Fruit fly (Drosophila melanogaster) whole organism, embryonic: ENCODE measurements around the gene CG8563.

Source experiments
- Blimp-1 ChIP-seq: fragments of 200-800 bp; sonication (Bioruptor generic); optimal IDR thresholded peaks from 3 replicates; lab custom pipeline; 2018; ENCODE audit warnings: missing biosample characterization, missing genetic modification characterization, mild to moderate bottlenecking, moderate library complexity, missing genetic modification reagents
- CG10274 ChIP-seq: fragments of 200-800 bp; sonication (Bioruptor generic); optimal IDR thresholded peaks from 3 replicates; lab custom pipeline; 2017; ENCODE audit warnings: missing biosample characterization, mild to moderate bottlenecking, missing genetic modification characterization
- CG10321 ChIP-seq: fragments of 200-800 bp; sonication (Bioruptor generic); IDR thresholded peaks from 2 replicates; pipeline ENCODE4 v1.3.6; 2022; ENCODE audit warnings: missing biosample characterization, missing genetic modification characterization
- CG10565 ChIP-seq: fragments of 200-800 bp; sonication (Bioruptor generic); optimal IDR thresholded peaks from 3 replicates; lab custom pipeline; 2016; ENCODE audit warnings: missing biosample characterization, mild to moderate bottlenecking, missing genetic modification characterization
- CG10654 ChIP-seq: fragments of 200-800 bp; sonication (Bioruptor generic); optimal IDR thresholded peaks from 2 replicates; lab custom pipeline; 2016; ENCODE audit warnings: missing biosample characterization, missing genetic modification characterization
- CG1233 ChIP-seq: fragments of 200-800 bp; sonication (Bioruptor generic); optimal IDR thresholded peaks from 4 replicates; lab custom pipeline; 2018; ENCODE audit warnings: missing biosample characterization, mild to moderate bottlenecking, missing genetic modification characterization
- CG13424 ChIP-seq: fragments of 200-800 bp; sonication (Bioruptor generic); optimal IDR thresholded peaks from 2 replicates; lab custom pipeline; 2019; ENCODE audit warnings: missing biosample characterization, mild to moderate bottlenecking, missing genetic modification characterization, moderate library complexity
- CG15696 ChIP-seq: fragments of 200-800 bp; sonication (Bioruptor generic); optimal IDR thresholded peaks from 2 replicates; lab custom pipeline; 2019; ENCODE audit warnings: missing biosample characterization, mild to moderate bottlenecking, missing genetic modification characterization, moderate library complexity
- CG17328 ChIP-seq: fragments of 200-800 bp; sonication (Bioruptor generic); IDR thresholded peaks from 2 replicates; pipeline ENCODE4 v1.3.6; 2022; ENCODE audit warnings: missing biosample characterization, missing genetic modification characterization
- CG31224 ChIP-seq: fragments of 200-800 bp; sonication (Bioruptor generic); IDR thresholded peaks from 2 replicates; pipeline ENCODE4 v1.3.6; 2022; ENCODE audit warnings: missing biosample characterization, missing genetic modification characterization
- CG31441 ChIP-seq: fragments of 200-800 bp; sonication (Bioruptor generic); IDR thresholded peaks from 2 replicates; pipeline ENCODE4 v1.3.6; 2022; ENCODE audit warnings: missing biosample characterization, missing genetic modification characterization
- CG32532 ChIP-seq: fragments of 200-800 bp; sonication (Bioruptor generic); IDR thresholded peaks from 2 replicates; pipeline ENCODE4 v1.3.6; 2022; ENCODE audit warnings: missing biosample characterization, missing genetic modification characterization
- CG4360 ChIP-seq: fragments of 200-800 bp; sonication (Bioruptor generic); IDR thresholded peaks from 2 replicates; pipeline ENCODE4 v1.3.6; 2022; ENCODE audit warnings: missing biosample characterization, missing genetic modification characterization
- CG4424 ChIP-seq: fragments of 200-800 bp; sonication (Bioruptor generic); optimal IDR thresholded peaks from 3 replicates; lab custom pipeline; 2016; ENCODE audit warnings: missing biosample characterization, missing genetic modification characterization
- CG5180 ChIP-seq: fragments of 200-800 bp; sonication (Bioruptor generic); optimal IDR thresholded peaks from 3 replicates; lab custom pipeline; 2017; ENCODE audit warnings: missing biosample characterization, missing genetic modification characterization, mild to moderate bottlenecking, moderate library complexity, missing genetic modification reagents
- CG6689 ChIP-seq: fragments of 200-800 bp; sonication (Bioruptor generic); IDR thresholded peaks from 2 replicates; pipeline ENCODE4 v1.3.6; 2022; ENCODE audit warnings: missing biosample characterization, missing genetic modification characterization
- CG8281 ChIP-seq: fragments of 200-800 bp; sonication (Bioruptor generic); optimal IDR thresholded peaks from 2 replicates; lab custom pipeline; 2018; ENCODE audit warnings: missing biosample characterization, mild to moderate bottlenecking, missing genetic modification characterization, moderate library complexity
- CoRest ChIP-seq: fragments of 200-800 bp; sonication (Bioruptor generic); optimal IDR thresholded peaks from 3 replicates; lab custom pipeline; 2018; ENCODE audit warnings: missing biosample characterization, mild to moderate bottlenecking, missing genetic modification characterization, moderate library complexity
- D19A ChIP-seq: fragments of 200-800 bp; optimal IDR thresholded peaks from 3 replicates; lab custom pipeline; 2019; ENCODE audit warnings: missing biosample characterization, mild to moderate bottlenecking, missing genetic modification characterization, moderate library complexity
- Dbx ChIP-seq: fragments of 200-800 bp; sonication (Bioruptor generic); IDR thresholded peaks from 3 replicates; pipeline ENCODE4 v1.3.6; 2022; ENCODE audit warnings: missing biosample characterization, missing genetic modification characterization
- E2f2 ChIP-seq: fragments of 200-800 bp; sonication (Bioruptor generic); IDR thresholded peaks from 2 replicates; pipeline ENCODE4 v1.3.6; 2022; ENCODE audit warnings: missing biosample characterization, missing genetic modification characterization
- Gsc ChIP-seq: fragments of 200-800 bp; sonication (Bioruptor generic); IDR thresholded peaks from 2 replicates; pipeline ENCODE4 v1.3.6; 2022; ENCODE audit warnings: missing biosample characterization, missing genetic modification characterization
- Hmr ChIP-seq: fragments of 200-800 bp; sonication (Bioruptor generic); optimal IDR thresholded peaks from 3 replicates; lab custom pipeline; 2017; ENCODE audit warnings: mild to moderate bottlenecking, missing biosample characterization, missing genetic modification reagents, missing genetic modification characterization
- Hr51 ChIP-seq, 2 experiments: fragments of 200-800 bp; sonication (Bioruptor generic); optimal IDR thresholded peaks; 2 replicates in 1 of 2; 3 replicates in 1 of 2; lab custom pipeline; 2016 to 2018; ENCODE audit warnings: missing biosample characterization in 2 of 2, missing genetic modification characterization in 2 of 2, mild to moderate bottlenecking in 1 of 2, moderate library complexity in 1 of 2
- Ptx1 ChIP-seq: fragments of 200-800 bp; sonication (Bioruptor generic); IDR thresholded peaks from 2 replicates; pipeline ENCODE4 v1.3.6; 2022; ENCODE audit warnings: missing biosample characterization, missing genetic modification characterization
- abd-A ChIP-seq: fragments of 200-800 bp; sonication (Bioruptor generic); optimal IDR thresholded peaks from 3 replicates; lab custom pipeline; 2019; ENCODE audit warnings: missing biosample characterization, mild to moderate bottlenecking, missing genetic modification characterization, moderate library complexity
- al ChIP-seq: fragments of 200-800 bp; sonication (Bioruptor generic); IDR thresholded peaks from 2 replicates; pipeline ENCODE4 v1.3.6; 2022; ENCODE audit warnings: missing biosample characterization, missing genetic modification characterization
- amos ChIP-seq: fragments of 200-800 bp; sonication (Bioruptor generic); IDR thresholded peaks from 2 replicates; pipeline ENCODE4 v1.3.6; 2022; ENCODE audit warnings: missing biosample characterization, missing genetic modification characterization; ENCODE audit not compliant: partially characterized antibody
- ara ChIP-seq: fragments of 200-800 bp; sonication (Bioruptor generic); IDR thresholded peaks from 2 replicates; pipeline ENCODE4 v1.3.6; 2022; ENCODE audit warnings: missing biosample characterization, missing genetic modification characterization
- bab2 ChIP-seq: fragments of 200-800 bp; sonication (Bioruptor generic); optimal IDR thresholded peaks from 2 replicates; lab custom pipeline; 2016; ENCODE audit warnings: missing biosample characterization, missing genetic modification characterization
- bcd ChIP-seq: fragments of 200-800 bp; sonication (Bioruptor generic); optimal IDR thresholded peaks from 2 replicates; lab custom pipeline; 2017; ENCODE audit warnings: missing biosample characterization, mild to moderate bottlenecking, missing genetic modification characterization
- grau ChIP-seq: fragments of 200-800 bp; optimal IDR thresholded peaks from 3 replicates; lab custom pipeline; 2019; ENCODE audit warnings: missing biosample characterization, mild to moderate bottlenecking, missing genetic modification characterization, moderate library complexity
- hb ChIP-seq: fragments of 200-800 bp; sonication (Bioruptor generic); IDR thresholded peaks from 3 replicates; pipeline ENCODE4 v1.3.6; 2022; ENCODE audit warnings: missing biosample characterization, missing genetic modification characterization; ENCODE audit not compliant: partially characterized antibody
- her ChIP-seq: fragments of 200-800 bp; sonication (Bioruptor generic); optimal IDR thresholded peaks from 2 replicates; lab custom pipeline; 2016; ENCODE audit warnings: missing biosample characterization, missing genetic modification characterization
- lmd ChIP-seq: fragments of 200-800 bp; sonication (Bioruptor generic); IDR thresholded peaks from 2 replicates; pipeline ENCODE4 v1.3.6; 2022; ENCODE audit warnings: missing biosample characterization, missing genetic modification characterization
- lola ChIP-seq, 3 experiments: fragments of >200 bp in 2 of 3; fragments of 200-800 bp in 1 of 3; sonication (Bioruptor generic) in 1 of 3; optimal IDR thresholded peaks; 2 replicates each; lab custom pipeline; 2017 to 2019; ENCODE audit warnings: missing biosample characterization in 3 of 3, missing genetic modification characterization in 3 of 3, mild to moderate bottlenecking in 1 of 3, moderate library complexity in 1 of 3
- oc ChIP-seq: fragments of 200-800 bp; sonication (Bioruptor generic); optimal IDR thresholded peaks from 2 replicates; lab custom pipeline; 2018; ENCODE audit warnings: missing biosample characterization, mild to moderate bottlenecking, missing genetic modification characterization, moderate library complexity
- pfk ChIP-seq: fragments of 200-800 bp; sonication (Bioruptor generic); optimal IDR thresholded peaks from 2 replicates; lab custom pipeline; 2018; ENCODE audit warnings: missing biosample characterization, mild to moderate bottlenecking, missing genetic modification characterization, moderate library complexity
- pho ChIP-seq: fragments of 200-800 bp; sonication (Bioruptor generic); optimal IDR thresholded peaks from 2 replicates; lab custom pipeline; 2016; ENCODE audit warnings: missing biosample characterization, missing genetic modification characterization
- phol ChIP-seq: fragments of 200-800 bp; sonication (Bioruptor generic); optimal IDR thresholded peaks from 3 replicates; lab custom pipeline; 2018; ENCODE audit warnings: missing biosample characterization, mild to moderate bottlenecking, missing genetic modification characterization, moderate library complexity
- shn ChIP-seq: fragments of 200-800 bp; sonication (Bioruptor generic); optimal IDR thresholded peaks from 3 replicates; lab custom pipeline; 2016; ENCODE audit warnings: missing biosample characterization, missing genetic modification characterization
- slbo ChIP-seq: fragments of 200-800 bp; sonication (Bioruptor generic); IDR thresholded peaks from 2 replicates; pipeline ENCODE4 v1.3.6; 2022; ENCODE audit warnings: missing biosample characterization, missing genetic modification characterization
- sob ChIP-seq: fragments of 200-800 bp; sonication (Bioruptor generic); IDR thresholded peaks from 2 replicates; pipeline ENCODE4 v1.3.6; 2022; ENCODE audit warnings: missing biosample characterization, missing genetic modification characterization
- sug ChIP-seq: fragments of 200-800 bp; optimal IDR thresholded peaks from 2 replicates; lab custom pipeline; 2019; ENCODE audit warnings: missing biosample characterization, mild to moderate bottlenecking, missing genetic modification characterization, moderate library complexity
- tin ChIP-seq: fragments of 200-800 bp; sonication (Bioruptor generic); optimal IDR thresholded peaks from 3 replicates; lab custom pipeline; 2016; ENCODE audit warnings: missing biosample characterization, missing genetic modification characterization
- toy ChIP-seq: fragments of 200-800 bp; sonication (Bioruptor generic); IDR thresholded peaks from 2 replicates; pipeline ENCODE4 v1.3.6; 2022; ENCODE audit warnings: missing biosample characterization, missing genetic modification characterization
- ttk ChIP-seq: fragments of 200-800 bp; sonication (Bioruptor generic); IDR thresholded peaks from 2 replicates; pipeline ENCODE4 v2.1.2; 2022; ENCODE audit warnings: missing biosample characterization, missing genetic modification characterization
- zf30C ChIP-seq: fragments of 200-800 bp; sonication (Bioruptor generic); optimal IDR thresholded peaks from 3 replicates; lab custom pipeline; 2018; ENCODE audit warnings: missing biosample characterization, mild to moderate bottlenecking, missing genetic modification characterization
- zfh1 ChIP-seq: fragments of 200-800 bp; sonication (Bioruptor generic); IDR thresholded peaks from 3 replicates; pipeline ENCODE4 v1.3.6; 2022; ENCODE audit warnings: missing biosample characterization, missing genetic modification characterization

Gene CG8563

dm6 chr3L:7433325-7433827 is 42.8 kb downstream of the CG8563 start (continued):
- peak in 1 of 2 experiments; percentile 29 for TF ChIP-seq Hr51 (GFP tag; optimal IDR thresholded peaks at IDR 0.05; lab: Kevin White, UChicago)
- peak; percentile 10 for TF ChIP-seq CG4424 (GFP tag; lab: Kevin White, UChicago)
- peak; percentile 27 for TF ChIP-seq Blimp-1 (GFP tag; lab: Kevin White, UChicago)
- TF ChIP-seq ara (GFP tag; lab: Robert Waterston, UW) = no peak
- peak; percentile 74 for TF ChIP-seq CG8281
- no peak for TF ChIP-seq CG15696 (tag; lab: Kevin White, UChicago)
- TF ChIP-seq toy (GFP tag; lab: Robert Waterston, UW) = no peak
- TF ChIP-seq sob (GFP tag; lab: Robert Waterston, UW) = no peak
- no peak for TF ChIP-seq tin
- TF ChIP-seq CoRest (tag; lab: Kevin White, UChicago) = peak; percentile 34
- TF ChIP-seq al (GFP tag; lab: Robert Waterston, UW) = 0 out of 2 replicates have a peak, but pooled peaks have one; percentile 5
- peak; percentile 35; the same call in 1 of the 2 replicates for TF ChIP-seq CG31441 (GFP tag; lab: Robert Waterston, UW)
- no peak for TF ChIP-seq CG10565 (GFP tag; lab: Kevin White, UChicago)
- 0 out of 2 replicates have a peak, but pooled peaks have one; percentile 12 for TF ChIP-seq E2f2 (GFP tag; lab: Robert Waterston, UW)
- TF ChIP-seq CG4360 (GFP tag; lab: Robert Waterston, UW) = peak; percentile 82
- TF ChIP-seq bab2 (GFP tag; lab: Kevin White, UChicago) = no peak
- TF ChIP-seq ttk = peak; percentile 49
- TF ChIP-seq lola (GFP tag; optimal IDR thresholded peaks at IDR 0.05; lab: Kevin White, UChicago) = peak in 1 of 3 experiments; percentile 25
- TF ChIP-seq her (GFP tag; lab: Kevin White, UChicago) = no peak
- peak; percentile 19 for TF ChIP-seq abd-A
- TF ChIP-seq CG32532 (GFP tag; lab: Robert Waterston, UW) = peak; percentile 61; the same call in 1 of the 2 replicates
- TF ChIP-seq Dbx (GFP tag; lab: Robert Waterston, UW) = 0 out of 3 replicates have a peak, but pooled peaks have one; percentile 39
- 0 out of 2 replicates have a peak, but pooled peaks have one; percentile 15 for TF ChIP-seq CG31224 (GFP tag; lab: Robert Waterston, UW)
- TF ChIP-seq CG10274 = no peak
- TF ChIP-seq bcd (GFP tag; lab: Kevin White, UChicago) = peak; percentile 13
- peak; percentile 21 for TF ChIP-seq oc (tag; lab: Kevin White, UChicago)
- peak; percentile 49 for TF ChIP-seq lmd (GFP tag; lab: Robert Waterston, UW)
- peak; percentile 27 for TF ChIP-seq D19A (tag; lab: Kevin White, UChicago)
- no peak for TF ChIP-seq CG5180 (GFP tag; lab: Kevin White, UChicago)
- TF ChIP-seq grau = peak; percentile 42
- TF ChIP-seq Ptx1 (GFP tag; lab: Robert Waterston, UW) = 0 out of 2 replicates have a peak, but pooled peaks have one; percentile 37
- TF ChIP-seq pfk (GFP tag; lab: Kevin White, UChicago) = no peak
- no peak for TF ChIP-seq zfh1 (GFP tag; lab: Robert Waterston, UW)
- TF ChIP-seq sug (tag; lab: Kevin White, UChicago) = peak; percentile 82
- no peak for TF ChIP-seq CG1233 (GFP tag; lab: Kevin White, UChicago)
- no peak for TF ChIP-seq CG10654 (GFP tag; lab: Kevin White, UChicago)
- TF ChIP-seq slbo (GFP tag; lab: Robert Waterston, UW) = peak; percentile 35; the same call in 1 of the 2 replicates
- peak; percentile 52 for TF ChIP-seq phol (tag; lab: Kevin White, UChicago)
- peak; percentile 13 for TF ChIP-seq CG13424 (tag; lab: Kevin White, UChicago)
- TF ChIP-seq pho (GFP tag; lab: Kevin White, UChicago) = no peak
- no peak for TF ChIP-seq Gsc (GFP tag; lab: Robert Waterston, UW)
- TF ChIP-seq amos (GFP tag; lab: Robert Waterston, UW) = peak; percentile 5; the same call in 1 of the 2 replicates
- no peak for TF ChIP-seq Hmr
- TF ChIP-seq CG17328 (GFP tag; lab: Robert Waterston, UW) = peak; percentile 20; the same call in 1 of the 2 replicates
- no peak for TF ChIP-seq shn (GFP tag; lab: Kevin White, UChicago)
- TF ChIP-seq CG6689 = 0 out of 2 replicates have a peak, but pooled peaks have one; percentile 28
- TF ChIP-seq hb (GFP tag; lab: Robert Waterston, UW) = no peak
- peak; percentile 29 for TF ChIP-seq zf30C (GFP tag; lab: Kevin White, UChicago)
- peak; percentile 6; the same call in 1 of the 2 replicates for TF ChIP-seq CG10321 (GFP tag; lab: Robert Waterston, UW)
